Worm (Caenorhabditis elegans): ENCODE data around the gene tsp-2.

The tsp-2 gene

ce11 chrIII:8237827-8238226 is at the start of gene tsp-2:
TSS of gene tsp-2 (minus strand) at chrIII:8237935.
- TF ChIP-seq fos-1 (tag; optimal IDR thresholded peaks at IDR 0.05) (peak; percentile 93), ama-1 (optimal IDR thresholded peaks at IDR 0.05) (no peak), lsy-2 (tag; optimal IDR thresholded peaks at IDR 0.05) (peak in 1 of 2 experiments; percentile 2), gmeb-1 (tag; optimal IDR thresholded peaks at IDR 0.05) (peak; percentile 3)

- TF ChIP-seq unc-62 (GFP tag; optimal IDR thresholded peaks at IDR 0.05): peak; percentile 11
- no peak for TF ChIP-seq nhr-25 (tag; optimal IDR thresholded peaks at IDR 0.05)
- TF ChIP-seq Y55F3AM.14 (GFP tag; optimal IDR thresholded peaks at IDR 0.05): peak; percentile 36
- no peak for TF ChIP-seq lin-11 (tag; optimal IDR thresholded peaks at IDR 0.05)
- no peak for TF ChIP-seq nhr-237 (tag; optimal IDR thresholded peaks at IDR 0.05)
- TF ChIP-seq nhr-129 (tag; optimal IDR thresholded peaks at IDR 0.05): peak; percentile 42
- no peak for TF ChIP-seq ama-1 (optimal IDR thresholded peaks at IDR 0.05)
- TF ChIP-seq C34F6.9 (tag; optimal IDR thresholded peaks at IDR 0.05): peak; percentile 43
- TF ChIP-seq mab-5 (tag; optimal IDR thresholded peaks at IDR 0.05): peak; percentile 74
- TF ChIP-seq mdl-1 (tag; optimal IDR thresholded peaks at IDR 0.05): peak in 1 of 2 experiments; percentile 14
- TF ChIP-seq lin-13 (GFP tag; optimal IDR thresholded peaks at IDR 0.05): no peak
- peak in 1 of 2 experiments; percentile 49 for TF ChIP-seq lsy-2 (tag; optimal IDR thresholded peaks at IDR 0.05)
- peak; percentile 41 for TF ChIP-seq zag-1 (tag; optimal IDR thresholded peaks at IDR 0.05)
- peak; percentile 61 for TF ChIP-seq F13H6.1 (tag; optimal IDR thresholded peaks at IDR 0.05)
- no peak for TF ChIP-seq unc-39 (tag; optimal IDR thresholded peaks at IDR 0.05)
Measured at ce11 chrIII:8287519-8287918, 49.8 kb upstream of the tsp-2 start.

- no peak for TF ChIP-seq ztf-4 (tag; optimal IDR thresholded peaks at IDR 0.05)
- no peak for TF ChIP-seq nhr-10 (tag; optimal IDR thresholded peaks at IDR 0.05)
- no peak for TF ChIP-seq R02D3.7 (tag; optimal IDR thresholded peaks at IDR 0.05)
- no peak for TF ChIP-seq lin-11 (tag; optimal IDR thresholded peaks at IDR 0.05)
- TF ChIP-seq sma-9 (GFP tag; optimal IDR thresholded peaks at IDR 0.05): no peak
- no peak for TF ChIP-seq sma-9 (tag; optimal IDR thresholded peaks at IDR 0.05)
- TF ChIP-seq snpc-4 (tag; optimal IDR thresholded peaks at IDR 0.05): no peak
- TF ChIP-seq Y55F3AM.14 (GFP tag; optimal IDR thresholded peaks at IDR 0.05): no peak
- no peak for TF ChIP-seq zag-1 (tag; optimal IDR thresholded peaks at IDR 0.05)
- TF ChIP-seq ztf-1 (GFP tag; conservative IDR thresholded peaks at IDR 0.05): no peak
- TF ChIP-seq ceh-82 (tag; optimal IDR thresholded peaks at IDR 0.05): no peak
- TF ChIP-seq mdl-1 (tag; optimal IDR thresholded peaks at IDR 0.05): no peak
- TF ChIP-seq gmeb-1 (tag; optimal IDR thresholded peaks at IDR 0.05): no peak
- TF ChIP-seq unc-62 (GFP tag; optimal IDR thresholded peaks at IDR 0.05): no peak
- TF ChIP-seq mab-5 (tag; optimal IDR thresholded peaks at IDR 0.05): no peak
Measured at ce11 chrIII:8286824-8287223, 49.1 kb upstream of the tsp-2 start.

- TF ChIP-seq unc-55 (GFP tag; optimal IDR thresholded peaks at IDR 0.05): peak; percentile 42
- no peak for TF ChIP-seq C34F6.9 (tag; optimal IDR thresholded peaks at IDR 0.05)
Measured at ce11 chrIII:8286003-8286402, 48.3 kb upstream of the tsp-2 start.

ce11 chrIII:8283525-8283924 is 45.8 kb upstream of the tsp-2 start:
- TF ChIP-seq skn-1 (tag; optimal IDR thresholded peaks at IDR 0.05) (no peak), sma-9 (GFP tag; optimal IDR thresholded peaks at IDR 0.05) (no peak), sma-9 (tag; optimal IDR thresholded peaks at IDR 0.05) (no peak), elt-3 (tag; optimal IDR thresholded peaks at IDR 0.05) (no peak), ama-1 (optimal IDR thresholded peaks at IDR 0.05) (no peak), aly-2 (tag; optimal IDR thresholded peaks at IDR 0.05) (no peak), dmd-4 (tag; optimal IDR thresholded peaks at IDR 0.05) (no peak), nhr-77 (tag; optimal IDR thresholded peaks at IDR 0.05) (no peak), blmp-1 (tag; optimal IDR thresholded peaks at IDR 0.05; ENCODE audit: insufficient read depth) (no peak), unc-55 (GFP tag; optimal IDR thresholded peaks at IDR 0.05) (no peak), ceh-82 (tag; optimal IDR thresholded peaks at IDR 0.05) (no peak), mab-5 (tag; optimal IDR thresholded peaks at IDR 0.05) (no peak)

ce11 chrIII:8281310-8281709 is 43.6 kb upstream of the tsp-2 start:
- peak; percentile 33 for TF ChIP-seq unc-55 (GFP tag; optimal IDR thresholded peaks at IDR 0.05)
- TF ChIP-seq nhr-77 (tag; optimal IDR thresholded peaks at IDR 0.05): no peak
